Worm (Caenorhabditis elegans) whole organism, L1 larva: ENCODE measurements around the gene srd-36.

ENCODE experiments used
- egl-27 ChIP-seq, 2 experiments: fragments of 150-350 bp in 1 of 2; sonication (generic microtip); optimal IDR thresholded peaks; 3 replicates each; lab custom pipeline; 2017 to 2018; ENCODE audit warnings: missing biosample characterization in 2 of 2, missing genetic modification characterization in 2 of 2, missing genetic modification reagents in 2 of 2
- elt-2 ChIP-seq: sonication (generic microtip); optimal IDR thresholded peaks from 2 replicates; lab custom pipeline; 2016; ENCODE audit warnings: missing genetic modification characterization, mild to moderate bottlenecking, inconsistent platforms, missing compliant biosample characterization, missing genetic modification reagents
- elt-3 ChIP-seq, 6 experiments: fragments of 150-350 bp in 1 of 6; sonication (generic microtip); optimal IDR thresholded peaks; 2 replicates each; lab custom pipeline; 2017 to 2018; ENCODE audit warnings: missing biosample characterization in 6 of 6, missing genetic modification characterization in 6 of 6, inconsistent platforms in 1 of 6
- fkh-10 ChIP-seq: sonication (generic microtip); optimal IDR thresholded peaks from 2 replicates; lab custom pipeline; 2017; ENCODE audit warnings: missing biosample characterization, missing genetic modification reagents, missing genetic modification characterization
- grh-1 ChIP-seq: fragments of 200-800 bp; sonication (Bioruptor generic); IDR thresholded peaks from 2 replicates; pipeline ENCODE4 v1.3.6; 2022; ENCODE audit warnings: missing genetic modification reagents, missing genetic modification characterization, missing compliant biosample characterization
- lin-13 ChIP-seq: fragments of 150-350 bp; optimal IDR thresholded peaks from 2 replicates; lab custom pipeline; 2014; ENCODE audit warnings: missing biosample characterization, missing genetic modification reagents, missing genetic modification characterization
- lir-3 ChIP-seq: sonication (generic microtip); optimal IDR thresholded peaks from 2 replicates; lab custom pipeline; 2016; ENCODE audit warnings: mild to moderate bottlenecking, missing genetic modification characterization, moderate library complexity, missing compliant biosample characterization; ENCODE audit not compliant: poor library complexity
- mdl-1 ChIP-seq, 2 experiments: fragments of 150-350 bp; optimal IDR thresholded peaks; 2 replicates each; lab custom pipeline; 2014 to 2017; ENCODE audit warnings: missing biosample characterization in 2 of 2, missing genetic modification characterization in 2 of 2, inconsistent platforms in 1 of 2
- nhr-237 ChIP-seq: fragments of 150-350 bp; optimal IDR thresholded peaks from 2 replicates; lab custom pipeline; 2014; ENCODE audit warnings: missing biosample characterization, missing genetic modification characterization
- nhr-71 ChIP-seq: sonication (generic microtip); optimal IDR thresholded peaks from 2 replicates; lab custom pipeline; 2016; ENCODE audit warnings: mild to moderate bottlenecking, missing genetic modification characterization, moderate library complexity, missing compliant biosample characterization
- nhr-76 ChIP-seq: sonication (generic microtip); optimal IDR thresholded peaks from 2 replicates; lab custom pipeline; 2017; ENCODE audit warnings: missing biosample characterization, missing genetic modification characterization
- nhr-77 ChIP-seq: fragments of 150-350 bp; optimal IDR thresholded peaks from 2 replicates; lab custom pipeline; 2014; ENCODE audit warnings: missing biosample characterization, missing genetic modification characterization
- sptf-1 ChIP-seq: fragments of 150-350 bp; optimal IDR thresholded peaks from 2 replicates; lab custom pipeline; 2014; ENCODE audit warnings: missing biosample characterization, missing genetic modification characterization
- xbp-1 ChIP-seq: sonication (generic microtip); optimal IDR thresholded peaks from 2 replicates; lab custom pipeline; 2016; ENCODE audit warnings: missing genetic modification characterization, missing compliant biosample characterization

DNA sequence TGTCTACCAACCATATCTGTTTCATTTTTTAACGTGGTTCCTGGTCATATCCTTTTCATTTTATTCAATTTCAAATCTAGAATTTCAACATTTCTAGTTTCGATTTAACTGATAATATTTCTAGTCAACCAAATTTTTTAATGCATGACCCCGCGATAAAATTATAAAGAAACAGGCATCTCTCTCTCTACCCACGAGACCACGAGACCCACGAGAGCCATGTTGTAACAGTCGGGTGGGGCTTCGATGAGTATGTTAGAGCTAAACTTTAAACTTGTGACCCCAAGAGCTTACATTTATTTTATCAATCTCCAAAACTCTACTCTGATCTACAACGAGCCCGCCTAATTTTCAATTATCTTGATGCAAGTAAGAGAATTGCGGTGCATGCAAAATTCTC, 23.7 kb upstream of the srd-36 start:
- no peak for TF ChIP-seq nhr-237 (tag; lab: Kevin White, UChicago)
- TF ChIP-seq egl-27 (tag; optimal IDR thresholded peaks at IDR 0.05; lab: Kevin White, UChicago): no peak
- no peak for TF ChIP-seq nhr-77 (tag; lab: Kevin White, UChicago)
- no peak for TF ChIP-seq lir-3 (tag; lab: Kevin White, UChicago)
- no peak for TF ChIP-seq elt-2 (tag; lab: Kevin White, UChicago)
- TF ChIP-seq mdl-1 (tag; optimal IDR thresholded peaks at IDR 0.05; lab: Kevin White, UChicago): peak in 1 of 2 experiments; percentile 27
- peak; percentile 54 for TF ChIP-seq nhr-71 (tag; lab: Kevin White, UChicago)
- no peak for TF ChIP-seq fkh-10
- TF ChIP-seq grh-1: no peak
- TF ChIP-seq elt-3 (tag; optimal IDR thresholded peaks at IDR 0.05; lab: Kevin White, UChicago): no peak
- TF ChIP-seq xbp-1 (tag; lab: Kevin White, UChicago): no peak
- no peak for TF ChIP-seq lin-13 (GFP tag; lab: Kevin White, UChicago)
- TF ChIP-seq nhr-76 (tag; lab: Kevin White, UChicago): no peak
- TF ChIP-seq sptf-1: no peak
